Worm (Caenorhabditis elegans) whole organism, young adult: ENCODE measurements around the gene cyp-13A11.

ENCODE experiments used
- B0019.2 ChIP-seq: fragments of 200-800 bp; sonication (Bioruptor generic); conservative IDR thresholded peaks from 2 replicates; pipeline ENCODE4 v1.3.6; 2022; ENCODE audit warnings: missing genetic modification reagents, missing genetic modification characterization, missing compliant biosample characterization
- C06A6.2 ChIP-seq: fragments of 200-800 bp; sonication (Bioruptor generic); conservative IDR thresholded peaks from 2 replicates; pipeline ENCODE4 v1.3.6; 2022; ENCODE audit warnings: missing genetic modification characterization, missing compliant biosample characterization
- C17E4.6 ChIP-seq: fragments of 200-800 bp; sonication (Bioruptor generic); IDR thresholded peaks from 2 replicates; pipeline ENCODE4 v1.3.6; 2022; ENCODE audit warnings: missing genetic modification reagents, missing genetic modification characterization, missing compliant biosample characterization
- F10E7.11 ChIP-seq: sonication (generic microtip); optimal IDR thresholded peaks from 2 replicates; lab custom pipeline; 2017; ENCODE audit warnings: mild to moderate bottlenecking, missing genetic modification characterization, moderate library complexity, missing compliant biosample characterization
- F22D6.2 ChIP-seq: sonication (generic microtip); optimal IDR thresholded peaks from 2 replicates; lab custom pipeline; 2016; ENCODE audit warnings: mild to moderate bottlenecking, missing genetic modification characterization, missing compliant biosample characterization
- F52B5.7 ChIP-seq: sonication (generic microtip); optimal IDR thresholded peaks from 2 replicates; lab custom pipeline; 2016; ENCODE audit warnings: mild to moderate bottlenecking, missing genetic modification characterization, missing compliant biosample characterization
- F55B11.4 ChIP-seq: sonication (generic microtip); optimal IDR thresholded peaks from 2 replicates; lab custom pipeline; 2016; ENCODE audit warnings: missing compliant biosample characterization, missing genetic modification characterization, borderline replicate concordance; ENCODE audit not compliant: insufficient read depth
- K12H6.12 ChIP-seq: fragments of 200-800 bp; sonication (Bioruptor generic); optimal IDR thresholded peaks from 2 replicates; lab custom pipeline; 2018; ENCODE audit warnings: mild to moderate bottlenecking, missing genetic modification characterization, missing compliant biosample characterization
- T07F8.4 ChIP-seq: sonication (generic microtip); optimal IDR thresholded peaks from 2 replicates; lab custom pipeline; 2016; ENCODE audit warnings: mild to moderate bottlenecking, missing genetic modification characterization, moderate library complexity, missing compliant biosample characterization
- Y79H2A.3 ChIP-seq: fragments of 200-800 bp; sonication (Bioruptor generic); conservative IDR thresholded peaks from 2 replicates; pipeline ENCODE4 v1.3.6; 2022; ENCODE audit warnings: missing genetic modification reagents, missing genetic modification characterization, missing compliant biosample characterization
- Y95B8A.8 ChIP-seq: fragments of 200-800 bp; sonication (Bioruptor generic); IDR thresholded peaks from 2 replicates; pipeline ENCODE4 v1.3.6; 2022; ENCODE audit warnings: missing genetic modification reagents, missing genetic modification characterization, missing compliant biosample characterization
- aptf-2 ChIP-seq: fragments of 200-800 bp; sonication (Bioruptor generic); conservative IDR thresholded peaks from 2 replicates; pipeline ENCODE4 v1.3.6; 2022; ENCODE audit warnings: missing genetic modification reagents, missing genetic modification characterization, missing compliant biosample characterization
- aptf-3 ChIP-seq: fragments of 200-800 bp; sonication (Bioruptor generic); IDR thresholded peaks from 2 replicates; pipeline ENCODE4 v1.3.6; 2022; ENCODE audit warnings: missing genetic modification characterization, missing compliant biosample characterization
- attf-3 ChIP-seq: fragments of 200-800 bp; sonication (Bioruptor generic); conservative IDR thresholded peaks from 2 replicates; pipeline ENCODE4 v1.3.6; 2022; ENCODE audit warnings: missing genetic modification reagents, missing genetic modification characterization, missing compliant biosample characterization
- attf-5 ChIP-seq: fragments of 200-800 bp; sonication (Bioruptor generic); optimal IDR thresholded peaks from 2 replicates; lab custom pipeline; 2018; ENCODE audit warnings: mild to moderate bottlenecking, missing genetic modification characterization, missing compliant biosample characterization
- cebp-2 ChIP-seq: fragments of 200-800 bp; sonication (Bioruptor generic); IDR thresholded peaks from 2 replicates; pipeline ENCODE4 v1.3.6; 2022; ENCODE audit warnings: missing genetic modification characterization, missing compliant biosample characterization
- ceh-27 ChIP-seq: fragments of 200-800 bp; sonication (Bioruptor generic); optimal IDR thresholded peaks from 2 replicates; lab custom pipeline; 2018; ENCODE audit warnings: mild to moderate bottlenecking, missing genetic modification characterization, moderate library complexity, missing compliant biosample characterization
- ceh-58 ChIP-seq: fragments of 200-800 bp; sonication (Bioruptor generic); IDR thresholded peaks from 2 replicates; pipeline ENCODE4 v1.3.6; 2022; ENCODE audit warnings: missing genetic modification characterization, missing compliant biosample characterization
- ceh-91 ChIP-seq: fragments of 200-800 bp; sonication (Bioruptor generic); IDR thresholded peaks from 2 replicates; pipeline ENCODE4 v1.3.6; 2022; ENCODE audit warnings: missing genetic modification reagents, missing genetic modification characterization, missing compliant biosample characterization
- die-1 ChIP-seq: sonication (generic microtip); optimal IDR thresholded peaks from 2 replicates; lab custom pipeline; 2016; ENCODE audit warnings: missing genotype, mild to moderate bottlenecking, missing genetic modification characterization, missing compliant biosample characterization
- dpff-1 ChIP-seq: sonication (generic microtip); optimal IDR thresholded peaks from 2 replicates; lab custom pipeline; 2017; ENCODE audit warnings: mild to moderate bottlenecking, missing genetic modification characterization, missing compliant biosample characterization
- dpl-1 ChIP-seq: fragments of 150-350 bp; optimal IDR thresholded peaks from 2 replicates; lab custom pipeline; 2014; ENCODE audit warnings: missing biosample characterization, missing genetic modification reagents, missing genetic modification characterization
- egrh-3 ChIP-seq: fragments of 200-800 bp; sonication (Bioruptor generic); IDR thresholded peaks from 2 replicates; pipeline ENCODE4 v1.3.6; 2022; ENCODE audit warnings: missing genetic modification reagents, missing genetic modification characterization, missing compliant biosample characterization
- fkh-3 ChIP-seq: sonication (generic microtip); optimal IDR thresholded peaks from 2 replicates; lab custom pipeline; 2016; ENCODE audit warnings: mild to moderate bottlenecking, missing genetic modification characterization, missing compliant biosample characterization
- gei-17 ChIP-seq: fragments of 200-800 bp; sonication (Bioruptor generic); optimal IDR thresholded peaks from 2 replicates; lab custom pipeline; 2018; ENCODE audit warnings: mild to moderate bottlenecking, missing genetic modification characterization, missing compliant biosample characterization
- hmg-20 ChIP-seq: fragments of 200-800 bp; sonication (Bioruptor generic); IDR thresholded peaks from 2 replicates; pipeline ENCODE4 v1.3.6; 2022; ENCODE audit warnings: missing genetic modification reagents, missing genetic modification characterization, missing compliant biosample characterization
- hrde-1 ChIP-seq: sonication (generic microtip); optimal IDR thresholded peaks from 2 replicates; lab custom pipeline; 2016; ENCODE audit warnings: missing genetic modification characterization, mild to moderate bottlenecking, missing compliant biosample characterization, moderate library complexity, missing genotype, missing genetic modification reagents, borderline replicate concordance
- lin-26 ChIP-seq: fragments of 200-800 bp; sonication (Bioruptor generic); IDR thresholded peaks from 2 replicates; pipeline ENCODE4 v1.3.6; 2022; ENCODE audit warnings: missing genetic modification reagents, missing genetic modification characterization, missing compliant biosample characterization
- lin-35 ChIP-seq, 3 experiments: fragments of 150-350 bp in 2 of 3; sonication (generic microtip) in 1 of 3; optimal IDR thresholded peaks; 2 replicates each; lab custom pipeline; 2014 to 2018; ENCODE audit warnings: missing biosample characterization in 3 of 3, missing genetic modification characterization in 3 of 3, missing genetic modification reagents in 3 of 3
- lir-1 ChIP-seq: fragments of 200-800 bp; sonication (Bioruptor generic); conservative IDR thresholded peaks from 2 replicates; pipeline ENCODE4 v1.3.6; 2022; ENCODE audit warnings: missing genetic modification reagents, missing genetic modification characterization, missing compliant biosample characterization
- madf-10 ChIP-seq: sonication (generic microtip); optimal IDR thresholded peaks from 2 replicates; lab custom pipeline; 2016; ENCODE audit warnings: mild to moderate bottlenecking, missing genetic modification characterization, missing compliant biosample characterization
- mel-28 ChIP-seq: sonication (generic microtip); optimal IDR thresholded peaks from 2 replicates; lab custom pipeline; 2016; ENCODE audit warnings: borderline replicate concordance, mild to moderate bottlenecking, missing genetic modification characterization, missing compliant biosample characterization
- nfya-1 ChIP-seq: sonication (generic microtip); optimal IDR thresholded peaks from 2 replicates; lab custom pipeline; 2017; ENCODE audit warnings: antibody characterized with exemption, missing compliant biosample characterization, missing genetic modification characterization, borderline replicate concordance; ENCODE audit not compliant: insufficient read depth
- nfya-2 ChIP-seq: fragments of 200-800 bp; sonication (Bioruptor generic); IDR thresholded peaks from 2 replicates; pipeline ENCODE4 v1.3.6; 2022; ENCODE audit warnings: missing genetic modification reagents, missing genetic modification characterization, missing compliant biosample characterization
- nhr-179 ChIP-seq: sonication (generic microtip); optimal IDR thresholded peaks from 2 replicates; lab custom pipeline; 2016; ENCODE audit warnings: mild to moderate bottlenecking, missing genetic modification characterization, missing compliant biosample characterization
- nhr-90 ChIP-seq: sonication (generic microtip); optimal IDR thresholded peaks from 2 replicates; lab custom pipeline; 2016; ENCODE audit warnings: missing genotype, mild to moderate bottlenecking, missing genetic modification characterization, missing compliant biosample characterization
- pha-4 ChIP-seq: fragments of 150-350 bp; sonication (generic microtip); optimal IDR thresholded peaks from 2 replicates; lab custom pipeline; 2014; ENCODE audit warnings: missing biosample characterization, missing genetic modification reagents, missing genetic modification characterization
- rec-8 ChIP-seq, 2 experiments: sonication (generic microtip); optimal IDR thresholded peaks; 2 replicates each; lab custom pipeline; 2016; ENCODE audit warnings: mild to moderate bottlenecking in 2 of 2, missing genetic modification characterization in 2 of 2, missing genetic modification reagents in 2 of 2, missing genotype in 2 of 2, missing biosample characterization in 1 of 2, missing compliant biosample characterization in 1 of 2, moderate library complexity in 1 of 2
- sdz-38 ChIP-seq: sonication (generic microtip); optimal IDR thresholded peaks from 2 replicates; lab custom pipeline; 2016; ENCODE audit warnings: missing genotype, missing genetic modification characterization, missing compliant biosample characterization
- tbx-9 ChIP-seq: sonication (generic microtip); optimal IDR thresholded peaks from 2 replicates; lab custom pipeline; 2016; ENCODE audit warnings: borderline replicate concordance, missing genetic modification characterization, inconsistent platforms, missing compliant biosample characterization
- tlf-1 ChIP-seq: fragments of 200-800 bp; sonication (Bioruptor generic); optimal IDR thresholded peaks from 2 replicates; lab custom pipeline; 2018; ENCODE audit warnings: mild to moderate bottlenecking, missing genetic modification characterization, missing compliant biosample characterization
- unc-130 ChIP-seq: sonication (generic microtip); optimal IDR thresholded peaks from 2 replicates; lab custom pipeline; 2016; ENCODE audit warnings: missing genetic modification reagents, missing genetic modification characterization, missing compliant biosample characterization
- zfh-2 ChIP-seq: fragments of 200-800 bp; sonication (Bioruptor generic); conservative IDR thresholded peaks from 2 replicates; pipeline ENCODE4 v1.3.6; 2022; ENCODE audit warnings: missing genetic modification reagents, missing genetic modification characterization, missing compliant biosample characterization
- zim-3 ChIP-seq: sonication (generic microtip); optimal IDR thresholded peaks from 2 replicates; lab custom pipeline; 2017; ENCODE audit warnings: mild to moderate bottlenecking, missing genetic modification characterization, moderate library complexity, missing compliant biosample characterization
- ztf-18 ChIP-seq: sonication (generic microtip); optimal IDR thresholded peaks from 2 replicates; lab custom pipeline; 2016; ENCODE audit warnings: missing genotype, mild to moderate bottlenecking, missing genetic modification characterization, missing compliant biosample characterization
- ztf-25 ChIP-seq: fragments of 200-800 bp; sonication (Bioruptor generic); IDR thresholded peaks from 2 replicates; pipeline ENCODE4 v1.3.6; 2022; ENCODE audit warnings: missing genetic modification reagents, missing genetic modification characterization, missing compliant biosample characterization
- ztf-3 ChIP-seq: fragments of 200-800 bp; sonication (Bioruptor generic); optimal IDR thresholded peaks from 2 replicates; lab custom pipeline; 2018; ENCODE audit warnings: mild to moderate bottlenecking, missing genetic modification characterization, missing compliant biosample characterization
- ztf-6 ChIP-seq: fragments of 200-800 bp; sonication (Bioruptor generic); IDR thresholded peaks from 2 replicates; pipeline ENCODE4 v1.3.6; 2022; ENCODE audit warnings: missing genetic modification reagents, missing genetic modification characterization, missing compliant biosample characterization

Gene cyp-13A11

ce11 chrIII:13070548-13071050 lies 49.8 kb downstream of the cyp-13A11 start, which contains the start of gene Y39E4B.6 (continued):
- TF ChIP-seq lin-26 (GFP tag; lab: Robert Waterston, UW): peak; percentile 89
- peak; percentile 68 for TF ChIP-seq T07F8.4 (tag; lab: Kevin White, UChicago)
- no peak for TF ChIP-seq nfya-2 (GFP tag; lab: Robert Waterston, UW)
- TF ChIP-seq ceh-58 (GFP tag; lab: Robert Waterston, UW): no peak
- peak; percentile 98 for TF ChIP-seq attf-5 (GFP tag; lab: Kevin White, UChicago)
- TF ChIP-seq hmg-20 (GFP tag; lab: Robert Waterston, UW): no peak; the same call in 1 of the 2 replicates
- no peak for TF ChIP-seq fkh-3 (tag; lab: Kevin White, UChicago)
- no peak for TF ChIP-seq dpff-1 (tag; lab: Kevin White, UChicago)
- 0 out of 2 replicates have a peak, but pooled peaks have one; percentile 34 for TF ChIP-seq ceh-91 (GFP tag; lab: Robert Waterston, UW)
- peak; percentile 77 for TF ChIP-seq zim-3 (tag; lab: Kevin White, UChicago)
- TF ChIP-seq lir-1 (GFP tag; lab: Robert Waterston, UW): peak; percentile 95
- TF ChIP-seq tbx-9 (tag; lab: Kevin White, UChicago): no peak
- peak; percentile 90 for TF ChIP-seq C06A6.2 (GFP tag; lab: Robert Waterston, UW)
- peak; percentile 99 for TF ChIP-seq K12H6.12 (tag; lab: Kevin White, UChicago)
- TF ChIP-seq gei-17: peak; percentile 62
- TF ChIP-seq dpl-1: no peak
- no peak for TF ChIP-seq unc-130 (GFP tag; lab: Kevin White, UChicago)
- TF ChIP-seq tlf-1 (GFP tag; lab: Kevin White, UChicago): peak; percentile 84
- peak; percentile 28 for TF ChIP-seq mel-28 (tag; lab: Kevin White, UChicago)
- 0 out of 2 replicates have a peak, but pooled peaks have one; percentile 46 for TF ChIP-seq ztf-25 (GFP tag; lab: Robert Waterston, UW)
- no peak for TF ChIP-seq nfya-1
- no peak for TF ChIP-seq cebp-2 (GFP tag; lab: Robert Waterston, UW)
- no peak; the same call in 1 of the 2 replicates for TF ChIP-seq aptf-2 (GFP tag; lab: Robert Waterston, UW)
- TF ChIP-seq Y79H2A.3 (GFP tag; lab: Robert Waterston, UW): peak; percentile 72; the same call in 1 of the 2 replicates
- no peak for TF ChIP-seq F55B11.4 (tag; lab: Kevin White, UChicago)
- 0 out of 2 replicates have a peak, but pooled peaks have one; percentile 10 for TF ChIP-seq B0019.2
- peak; percentile 85 for TF ChIP-seq egrh-3
- TF ChIP-seq hrde-1 (tag; lab: Kevin White, UChicago): no peak
- TF ChIP-seq F52B5.7 (tag; lab: Kevin White, UChicago): peak; percentile 94
- TF ChIP-seq ceh-27 (GFP tag; lab: Kevin White, UChicago): peak; percentile 98
- TF ChIP-seq C17E4.6 (GFP tag; lab: Robert Waterston, UW): peak; percentile 78
- TF ChIP-seq lin-35 (GFP tag; optimal IDR thresholded peaks at IDR 0.05; lab: Kevin White, UChicago): peak in 1 of 3 experiments; percentile 69
- TF ChIP-seq F10E7.11 (tag; lab: Kevin White, UChicago): peak; percentile 10
- TF ChIP-seq Y95B8A.8 (GFP tag; lab: Robert Waterston, UW): peak; percentile 76
- peak; percentile 63 for TF ChIP-seq F22D6.2 (tag; lab: Kevin White, UChicago)
- no peak for TF ChIP-seq rec-8 (tag; optimal IDR thresholded peaks at IDR 0.05; lab: Kevin White, UChicago)
- peak; percentile 36; the same call in 1 of the 2 replicates for TF ChIP-seq attf-3 (GFP tag; lab: Robert Waterston, UW)
- peak; percentile 85 for TF ChIP-seq nhr-90 (tag; lab: Kevin White, UChicago)
- TF ChIP-seq die-1 (tag; lab: Kevin White, UChicago): peak; percentile 73
- peak; percentile 96 for TF ChIP-seq ztf-6 (GFP tag; lab: Robert Waterston, UW)
- peak; percentile 99 for TF ChIP-seq zfh-2 (GFP tag; lab: Robert Waterston, UW)
- peak; percentile 82 for TF ChIP-seq ztf-3 (GFP tag; lab: Kevin White, UChicago)
- TF ChIP-seq ztf-18: peak; percentile 69
- no peak for TF ChIP-seq sdz-38
- no peak for TF ChIP-seq aptf-3 (GFP tag; lab: Robert Waterston, UW)
- TF ChIP-seq madf-10 (tag; lab: Kevin White, UChicago): peak; percentile 96
- no peak for TF ChIP-seq nhr-179
- peak; percentile 2 for TF ChIP-seq pha-4 (tag; lab: Kevin White, UChicago)
